Fruit fly (Drosophila melanogaster) whole organism, embryonic: ENCODE data around the gene CG6040.
A peak's percentile ranks its signal among the peaks of the same experiment; 100 is the strongest.

Experiments
- Awh ChIP-seq: fragments of 200-800 bp; sonication (Bioruptor generic); IDR thresholded peaks from 2 replicates; pipeline ENCODE4, ENCODE4 v1.3.6; 2022; ENCODE audit warnings: missing biosample characterization, missing genetic modification characterization
- BEAF-32 ChIP-seq: fragments of 200-800 bp; sonication (Bioruptor generic); optimal IDR thresholded peaks from 3 replicates; lab custom pipeline; 2017; ENCODE audit warnings: missing biosample characterization, missing genetic modification characterization, mild to moderate bottlenecking, moderate library complexity, missing genetic modification reagents
- Bdp1 ChIP-seq: fragments of 200-800 bp; sonication (Bioruptor generic); optimal IDR thresholded peaks from 3 replicates; lab custom pipeline; 2016; ENCODE audit warnings: missing biosample characterization, missing genetic modification characterization
- Bgb ChIP-seq: fragments of 200-800 bp; sonication (Bioruptor generic); IDR thresholded peaks from 2 replicates; pipeline ENCODE4 v1.3.6; 2022; ENCODE audit warnings: missing biosample characterization, missing genetic modification characterization; ENCODE audit not compliant: partially characterized antibody
- Blimp-1 ChIP-seq: fragments of 200-800 bp; sonication (Bioruptor generic); optimal IDR thresholded peaks from 3 replicates; lab custom pipeline; 2018; ENCODE audit warnings: missing biosample characterization, missing genetic modification characterization, mild to moderate bottlenecking, moderate library complexity, missing genetic modification reagents
- CG10565 ChIP-seq: fragments of 200-800 bp; sonication (Bioruptor generic); optimal IDR thresholded peaks from 3 replicates; lab custom pipeline; 2016; ENCODE audit warnings: missing biosample characterization, mild to moderate bottlenecking, missing genetic modification characterization
- CG11695 ChIP-seq: fragments of 200-800 bp; sonication (Bioruptor generic); IDR thresholded peaks from 3 replicates; pipeline ENCODE4 v1.3.6; 2022; ENCODE audit warnings: missing biosample characterization, missing genetic modification characterization
- CG11723 ChIP-seq: fragments of 200-800 bp; sonication (Bioruptor generic); optimal IDR thresholded peaks from 2 replicates; lab custom pipeline; 2017; ENCODE audit warnings: missing biosample characterization, mild to moderate bottlenecking, missing genetic modification characterization
- CG14441 ChIP-seq: fragments of 200-800 bp; sonication (Bioruptor generic); IDR thresholded peaks from 2 replicates; pipeline ENCODE4 v1.3.6; 2022; ENCODE audit warnings: missing biosample characterization, missing genetic modification characterization
- CG14710 ChIP-seq: fragments of 200-800 bp; sonication (Bioruptor generic); optimal IDR thresholded peaks from 3 replicates; lab custom pipeline; 2019; ENCODE audit warnings: missing biosample characterization, mild to moderate bottlenecking, missing genetic modification characterization, moderate library complexity
- CG14860 ChIP-seq: fragments of 200-800 bp; sonication (Bioruptor generic); IDR thresholded peaks from 3 replicates; pipeline ENCODE4 v1.3.6; 2022; ENCODE audit warnings: missing biosample characterization, missing genetic modification characterization; ENCODE audit not compliant: partially characterized antibody
- CG15269 ChIP-seq: fragments of 200-800 bp; sonication (Bioruptor generic); optimal IDR thresholded peaks from 2 replicates; lab custom pipeline; 2018; ENCODE audit warnings: missing biosample characterization, mild to moderate bottlenecking, missing genetic modification characterization, moderate library complexity
- CG1529 ChIP-seq: fragments of 200-800 bp; sonication (Bioruptor generic); optimal IDR thresholded peaks from 3 replicates; lab custom pipeline; 2018; ENCODE audit warnings: missing biosample characterization, missing genetic modification characterization
- CG1603 ChIP-seq: fragments of 200-800 bp; sonication (Bioruptor generic); optimal IDR thresholded peaks from 2 replicates; lab custom pipeline; 2019; ENCODE audit warnings: missing biosample characterization, mild to moderate bottlenecking, missing genetic modification characterization, moderate library complexity
- CG16815 ChIP-seq: fragments of 200-800 bp; sonication (Bioruptor generic); optimal IDR thresholded peaks from 3 replicates; lab custom pipeline; 2017; ENCODE audit warnings: missing biosample characterization, mild to moderate bottlenecking, missing genetic modification characterization
- CG17385 ChIP-seq: fragments of 200-800 bp; sonication (Bioruptor generic); optimal IDR thresholded peaks from 3 replicates; lab custom pipeline; 2018; ENCODE audit warnings: missing biosample characterization, mild to moderate bottlenecking, missing genetic modification characterization
- CG18764 ChIP-seq: fragments of 200-800 bp; sonication (Bioruptor generic); optimal IDR thresholded peaks from 3 replicates; lab custom pipeline; 2016; ENCODE audit warnings: missing biosample characterization, missing genetic modification characterization
- CG4282 ChIP-seq: fragments of 200-800 bp; sonication (Bioruptor generic); optimal IDR thresholded peaks from 2 replicates; lab custom pipeline; 2016; ENCODE audit warnings: missing biosample characterization, missing genetic modification characterization
- CG43689 ChIP-seq: fragments of 200-800 bp; sonication (Bioruptor generic); IDR thresholded peaks from 2 replicates; pipeline ENCODE4 v1.3.6; 2022; ENCODE audit warnings: missing biosample characterization, missing genetic modification characterization
- CG7963 ChIP-seq: fragments of 200-800 bp; sonication (Bioruptor generic); IDR thresholded peaks from 3 replicates; pipeline ENCODE4 v1.3.6; 2022; ENCODE audit warnings: missing biosample characterization, missing genetic modification characterization; ENCODE audit not compliant: partially characterized antibody
- CG7987 ChIP-seq: fragments of 200-800 bp; sonication (Bioruptor generic); optimal IDR thresholded peaks from 2 replicates; lab custom pipeline; 2018; ENCODE audit warnings: missing biosample characterization, mild to moderate bottlenecking, missing genetic modification characterization, moderate library complexity
- CG8765 ChIP-seq: fragments of 200-800 bp; sonication (Bioruptor generic); IDR thresholded peaks from 2 replicates; pipeline ENCODE4 v1.3.6; 2022; ENCODE audit warnings: missing biosample characterization, missing genetic modification characterization
- CG8924 ChIP-seq: fragments of 200-800 bp; optimal IDR thresholded peaks from 3 replicates; lab custom pipeline; 2019; ENCODE audit warnings: missing biosample characterization, mild to moderate bottlenecking, missing genetic modification characterization, moderate library complexity
- CG9609 ChIP-seq: fragments of 200-800 bp; sonication (Bioruptor generic); optimal IDR thresholded peaks from 3 replicates; lab custom pipeline; 2016; ENCODE audit warnings: missing biosample characterization, missing genetic modification characterization
- CG9797 ChIP-seq: fragments of 200-800 bp; sonication (Bioruptor generic); optimal IDR thresholded peaks from 3 replicates; lab custom pipeline; 2018; ENCODE audit warnings: missing biosample characterization, mild to moderate bottlenecking, missing genetic modification characterization
- CkIIα-i1 ChIP-seq: fragments of 200-800 bp; sonication (Bioruptor generic); IDR thresholded peaks from 2 replicates; pipeline ENCODE4 v1.3.6; 2022; ENCODE audit warnings: missing biosample characterization, missing genetic modification characterization
- CrebB ChIP-seq: fragments of 200-800 bp; sonication (Bioruptor generic); optimal IDR thresholded peaks from 3 replicates; lab custom pipeline; 2018; ENCODE audit warnings: missing biosample characterization, mild to moderate bottlenecking, missing genetic modification characterization
- D19A ChIP-seq: fragments of 200-800 bp; optimal IDR thresholded peaks from 3 replicates; lab custom pipeline; 2019; ENCODE audit warnings: missing biosample characterization, mild to moderate bottlenecking, missing genetic modification characterization, moderate library complexity
- Dbx ChIP-seq: fragments of 200-800 bp; sonication (Bioruptor generic); IDR thresholded peaks from 3 replicates; pipeline ENCODE4 v1.3.6; 2022; ENCODE audit warnings: missing biosample characterization, missing genetic modification characterization
- Dek ChIP-seq: fragments of 200-800 bp; sonication (Bioruptor generic); optimal IDR thresholded peaks from 3 replicates; lab custom pipeline; 2019; ENCODE audit warnings: missing biosample characterization, mild to moderate bottlenecking, missing genetic modification characterization, moderate library complexity
- HLHmδ ChIP-seq: fragments of 200-800 bp; sonication (Bioruptor generic); optimal IDR thresholded peaks from 2 replicates; lab custom pipeline; 2018; ENCODE audit warnings: missing biosample characterization, mild to moderate bottlenecking, missing genetic modification characterization, moderate library complexity
- Kr ChIP-seq: fragments of 200-800 bp; sonication (Bioruptor generic); optimal IDR thresholded peaks from 2 replicates; lab custom pipeline; 2017; ENCODE audit warnings: missing biosample characterization, mild to moderate bottlenecking, missing genetic modification characterization
- Lim3 ChIP-seq: fragments of 200-800 bp; sonication (Bioruptor generic); IDR thresholded peaks from 2 replicates; pipeline ENCODE4 v1.3.6; 2022; ENCODE audit warnings: missing biosample characterization, missing genetic modification characterization
- Max ChIP-seq: fragments of 200-800 bp; sonication (Bioruptor generic); optimal IDR thresholded peaks from 2 replicates; lab custom pipeline; 2016; ENCODE audit warnings: missing biosample characterization, mild to moderate bottlenecking, missing genetic modification characterization
- NFAT ChIP-seq: fragments of 200-800 bp; sonication (Bioruptor generic); IDR thresholded peaks from 2 replicates; pipeline ENCODE4 v1.3.6; 2022; ENCODE audit warnings: missing biosample characterization, missing genetic modification characterization
- Scr ChIP-seq: fragments of 200-800 bp; sonication (Bioruptor generic); IDR thresholded peaks from 2 replicates; pipeline ENCODE4 v1.3.6; 2022; ENCODE audit warnings: missing biosample characterization, missing genetic modification characterization; ENCODE audit not compliant: partially characterized antibody
- Sry-δ ChIP-seq: fragments of 200-800 bp; sonication (Bioruptor generic); optimal IDR thresholded peaks from 2 replicates; lab custom pipeline; 2016; ENCODE audit warnings: missing biosample characterization, missing genetic modification characterization
- ac ChIP-seq: fragments of 200-800 bp; sonication (Bioruptor generic); optimal IDR thresholded peaks from 3 replicates; lab custom pipeline; 2017; ENCODE audit warnings: missing biosample characterization, mild to moderate bottlenecking, missing genetic modification characterization
- amos ChIP-seq: fragments of 200-800 bp; sonication (Bioruptor generic); IDR thresholded peaks from 2 replicates; pipeline ENCODE4 v1.3.6; 2022; ENCODE audit warnings: missing biosample characterization, missing genetic modification characterization; ENCODE audit not compliant: partially characterized antibody
- danr ChIP-seq: fragments of 200-800 bp; sonication (Bioruptor generic); IDR thresholded peaks from 2 replicates; pipeline ENCODE4 v1.3.6; 2022; ENCODE audit warnings: missing biosample characterization, missing genetic modification characterization
- ems ChIP-seq: fragments of 200-800 bp; sonication (Bioruptor generic); optimal IDR thresholded peaks from 3 replicates; lab custom pipeline; 2016; ENCODE audit warnings: missing biosample characterization, missing genetic modification characterization
- insv ChIP-seq, 2 experiments: fragments of 200-800 bp; sonication (Bioruptor generic); optimal IDR thresholded peaks; 3 replicates each; lab custom pipeline; 2016 to 2018; ENCODE audit warnings: missing biosample characterization in 2 of 2, missing genetic modification characterization in 2 of 2
- luna ChIP-seq: fragments of 200-800 bp; sonication (Bioruptor generic); optimal IDR thresholded peaks from 2 replicates; lab custom pipeline; 2016; ENCODE audit warnings: missing biosample characterization, missing genetic modification characterization
- pzg ChIP-seq: fragments of 200-800 bp; sonication (Bioruptor generic); optimal IDR thresholded peaks from 3 replicates; lab custom pipeline; 2018; ENCODE audit warnings: missing biosample characterization, mild to moderate bottlenecking, missing genetic modification characterization, moderate library complexity
- row ChIP-seq: fragments of 200-800 bp; sonication (Bioruptor generic); IDR thresholded peaks from 3 replicates; pipeline ENCODE4 v1.3.6; 2022; ENCODE audit warnings: missing biosample characterization, missing genetic modification characterization
- salm ChIP-seq: fragments of 200-800 bp; sonication (Bioruptor generic); optimal IDR thresholded peaks from 2 replicates; lab custom pipeline; 2018; ENCODE audit warnings: missing biosample characterization, mild to moderate bottlenecking, missing genetic modification characterization
- seq ChIP-seq: fragments of 200-800 bp; sonication (Bioruptor generic); IDR thresholded peaks from 2 replicates; pipeline ENCODE4 v1.3.6; 2022; ENCODE audit warnings: missing biosample characterization, missing genetic modification characterization
- slp2 ChIP-seq: fragments of 200-800 bp; sonication (Bioruptor generic); optimal IDR thresholded peaks from 2 replicates; lab custom pipeline; 2016; ENCODE audit warnings: missing biosample characterization, missing genetic modification characterization
- trem ChIP-seq: fragments of 200-800 bp; optimal IDR thresholded peaks from 3 replicates; lab custom pipeline; 2019; ENCODE audit warnings: missing biosample characterization, mild to moderate bottlenecking, missing genetic modification characterization, moderate library complexity
- zfh2 ChIP-seq: fragments of 200-800 bp; sonication (Bioruptor generic); optimal IDR thresholded peaks from 2 replicates; lab custom pipeline; 2016; ENCODE audit warnings: missing biosample characterization, missing genetic modification characterization

The CG6040 gene

DNA sequence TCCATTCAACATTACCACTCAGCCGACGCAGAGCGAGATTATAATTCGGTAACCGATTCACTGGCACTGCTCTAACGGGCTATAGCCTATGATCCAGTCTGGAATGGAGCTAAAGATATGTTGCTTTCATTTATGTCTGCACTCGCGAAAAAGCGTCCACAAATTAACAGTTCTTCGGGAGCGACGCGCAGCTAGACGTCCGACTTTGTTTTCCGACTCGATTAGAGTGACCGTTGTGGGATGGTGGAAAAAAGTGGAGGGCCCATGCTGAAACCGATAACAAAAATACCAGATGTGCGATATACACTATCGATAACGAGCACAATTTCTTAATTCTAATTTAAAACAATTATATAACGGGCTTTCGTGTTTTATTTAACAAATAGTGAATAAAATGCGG, 2.7 kb upstream of the CG6040 start, which contains the start of gene cdi (continued):
- TF ChIP-seq CkIIα-i1 (GFP tag; lab: Robert Waterston, UW) (no peak), seq (GFP tag; lab: Robert Waterston, UW) (no peak), CG1529 (GFP tag; lab: Kevin White, UChicago) (no peak), CG4282 (GFP tag; lab: Kevin White, UChicago) (no peak), CG8924 (tag; lab: Kevin White, UChicago) (peak; percentile 37), CG15269 (tag; lab: Kevin White, UChicago) (peak; percentile 24), CrebB (tag; lab: Kevin White, UChicago) (peak; percentile 25), insv (GFP tag; optimal IDR thresholded peaks at IDR 0.05; lab: Kevin White, UChicago) (peak in 1 of 2 experiments; percentile 22), Dek (peak; percentile 25), luna (GFP tag; lab: Kevin White, UChicago) (no peak), Dbx (GFP tag; lab: Robert Waterston, UW) (peak; percentile 62; the same call in 2 of the 3 replicates), zfh2 (GFP tag; lab: Kevin White, UChicago) (no peak), danr (GFP tag; lab: Robert Waterston, UW) (no peak), CG11723 (GFP tag; lab: Kevin White, UChicago) (no peak), HLHmδ (GFP tag; lab: Kevin White, UChicago) (peak; percentile 70), CG7987 (GFP tag; lab: Kevin White, UChicago) (peak; percentile 45), CG10565 (GFP tag; lab: Kevin White, UChicago) (no peak), trem (peak; percentile 24), Sry-δ (peak; percentile 73), CG9609 (GFP tag; lab: Kevin White, UChicago) (peak; percentile 1), pzg (GFP tag; lab: Kevin White, UChicago) (peak; percentile 79), slp2 (peak; percentile 28), CG14860 (GFP tag; lab: Robert Waterston, UW) (peak; percentile 56; the same call in 2 of the 3 replicates), CG9797 (GFP tag; lab: Kevin White, UChicago) (peak; percentile 68), Awh (GFP tag; lab: Robert Waterston, UW) (peak; percentile 20; the same call in 1 of the 2 replicates), CG16815 (GFP tag; lab: Kevin White, UChicago) (no peak), Scr (GFP tag; lab: Robert Waterston, UW) (peak; percentile 75), Max (GFP tag; lab: Kevin White, UChicago) (no peak), Bdp1 (no peak), CG8765 (GFP tag; lab: Robert Waterston, UW) (peak; percentile 27; the same call in 1 of the 2 replicates), NFAT (0 out of 2 replicates have a peak, but pooled peaks have one; percentile 15), D19A (tag; lab: Kevin White, UChicago) (peak; percentile 1), CG11695 (GFP tag; lab: Robert Waterston, UW) (0 out of 3 replicates have a peak, but pooled peaks have one; percentile 44), CG43689 (no peak), salm (tag; lab: Kevin White, UChicago) (peak; percentile 15), Lim3 (no peak), row (GFP tag; lab: Robert Waterston, UW) (peak; percentile 18; the same call in 1 of the 3 replicates), CG18764 (GFP tag; lab: Kevin White, UChicago) (no peak), ems (no peak), CG7963 (GFP tag; lab: Robert Waterston, UW) (peak; percentile 47; the same call in 1 of the 3 replicates), BEAF-32 (peak; percentile 81), CG14710 (tag; lab: Kevin White, UChicago) (peak; percentile 25), ac (GFP tag; lab: Kevin White, UChicago) (no peak), CG1603 (tag; lab: Kevin White, UChicago) (peak; percentile 38), CG17385 (GFP tag; lab: Kevin White, UChicago) (peak; percentile 30), Blimp-1 (GFP tag; lab: Kevin White, UChicago) (no peak), amos (GFP tag; lab: Robert Waterston, UW) (peak; percentile 81), CG14441 (GFP tag; lab: Robert Waterston, UW) (no peak), Kr (GFP tag; lab: Kevin White, UChicago) (no peak), Bgb (GFP tag; lab: Robert Waterston, UW) (peak; percentile 82)
